Worm (Caenorhabditis elegans): ENCODE results near the gene R166.2.

Gene R166.2

DNA sequence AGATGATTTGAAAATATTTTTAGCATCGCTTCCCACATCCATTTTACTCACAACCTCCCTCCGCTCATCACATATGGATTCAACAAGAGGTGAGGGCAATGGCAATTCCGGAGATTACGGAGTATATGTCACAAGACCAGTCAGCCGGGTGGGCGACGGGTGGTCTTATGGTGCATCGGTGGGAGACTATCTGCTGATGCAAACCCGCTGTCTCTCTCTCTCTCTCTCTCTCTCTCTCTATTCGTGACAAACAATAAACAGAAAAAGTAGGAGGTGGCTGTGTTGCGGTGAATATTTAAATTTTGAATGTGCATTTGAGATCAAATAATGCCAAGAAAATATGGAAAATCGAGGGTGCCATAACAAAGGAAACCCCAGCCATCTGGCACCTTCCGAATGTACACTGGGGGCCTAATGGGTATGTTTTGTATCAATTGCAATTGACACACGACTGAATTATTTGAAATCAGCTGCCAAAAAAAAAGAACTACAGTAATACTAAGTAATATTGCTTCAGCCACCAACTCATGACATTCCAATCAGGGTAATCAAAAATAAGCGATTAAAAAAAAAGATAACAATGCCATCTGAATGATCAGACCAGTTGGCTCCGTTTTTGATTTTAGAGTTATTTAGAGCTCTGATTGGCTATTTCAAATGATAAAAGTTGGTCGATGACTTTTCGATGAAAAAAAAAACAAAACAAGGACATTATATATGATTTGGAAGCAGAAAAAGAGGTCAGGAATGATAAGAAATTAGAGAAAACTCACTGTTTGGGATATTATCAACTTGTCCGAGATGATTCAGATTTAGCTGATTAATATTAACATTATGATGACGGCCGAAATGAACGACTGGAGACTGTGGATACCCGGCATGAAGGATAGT lies 10.6 kb upstream of the R166.2 start:
- TF ChIP-seq M03D4.4 (tag; optimal IDR thresholded peaks at IDR 0.05) (peak; percentile 5), elt-1 (tag; optimal IDR thresholded peaks at IDR 0.05; ENCODE audit: borderline replicate concordance, insufficient read depth) (no peak), sptf-1 (tag; optimal IDR thresholded peaks at IDR 0.05) (peak; percentile 11), cnd-1 (tag; optimal IDR thresholded peaks at IDR 0.05) (peak; percentile 56), lsy-2 (tag; optimal IDR thresholded peaks at IDR 0.05) (no peak)

DNA sequence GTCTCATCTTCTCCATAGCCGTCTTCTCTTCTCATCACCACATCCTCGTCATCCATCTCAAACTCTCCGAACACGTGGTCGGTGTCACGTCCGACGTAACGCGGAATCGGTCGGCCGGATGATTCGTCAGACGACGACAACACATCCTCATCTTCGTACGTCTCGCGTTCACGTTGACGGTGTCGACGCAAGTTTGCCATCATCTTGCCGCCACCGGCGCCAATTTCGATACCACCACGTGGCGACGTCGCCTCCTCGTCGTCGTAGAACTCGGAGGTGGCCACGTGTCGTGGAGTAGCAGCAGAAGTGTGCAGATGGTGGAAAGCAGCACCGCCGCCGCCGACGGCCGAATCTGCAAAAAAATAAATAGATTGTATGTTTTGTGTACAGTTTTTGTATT lies 9.8 kb upstream of the R166.2 start:
- TF ChIP-seq nhr-12 (tag; optimal IDR thresholded peaks at IDR 0.05) (no peak), pha-4 (tag; optimal IDR thresholded peaks at IDR 0.05) (no peak), zip-8 (tag; optimal IDR thresholded peaks at IDR 0.05) (no peak), mab-5 (tag; optimal IDR thresholded peaks at IDR 0.05) (no peak), blmp-1 (tag; optimal IDR thresholded peaks at IDR 0.05) (no peak), ham-2 (GFP tag; optimal IDR thresholded peaks at IDR 0.05) (no peak), nhr-237 (tag; optimal IDR thresholded peaks at IDR 0.05) (no peak), ztf-11 (tag; optimal IDR thresholded peaks at IDR 0.05) (no peak), mls-2 (tag; optimal IDR thresholded peaks at IDR 0.05) (no peak), unc-39 (tag; optimal IDR thresholded peaks at IDR 0.05) (no peak)

DNA sequence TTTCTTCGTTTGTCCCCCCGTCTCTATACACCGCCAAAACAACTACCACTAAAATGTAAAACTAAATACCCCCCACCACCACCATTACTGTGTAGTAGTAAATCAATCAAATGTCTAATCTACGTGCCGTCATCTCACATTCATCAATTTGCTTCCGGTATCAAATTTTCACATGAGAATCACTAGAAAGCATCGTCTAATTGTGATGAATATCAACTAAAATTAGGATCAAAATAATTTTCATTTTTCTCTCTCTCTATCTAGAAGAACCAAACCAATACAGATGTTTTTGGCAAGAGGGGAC lies 9.3 kb upstream of the R166.2 start:
- TF ChIP-seq ces-1 (GFP tag; optimal IDR thresholded peaks at IDR 0.05) (no peak), ham-2 (GFP tag; optimal IDR thresholded peaks at IDR 0.05) (no peak), zip-8 (tag; optimal IDR thresholded peaks at IDR 0.05) (no peak), tbx-8 (GFP tag; optimal IDR thresholded peaks at IDR 0.05) (no peak), unc-39 (tag; optimal IDR thresholded peaks at IDR 0.05) (no peak), unc-62 (GFP tag; optimal IDR thresholded peaks at IDR 0.05) (peak; percentile 76)

DNA sequence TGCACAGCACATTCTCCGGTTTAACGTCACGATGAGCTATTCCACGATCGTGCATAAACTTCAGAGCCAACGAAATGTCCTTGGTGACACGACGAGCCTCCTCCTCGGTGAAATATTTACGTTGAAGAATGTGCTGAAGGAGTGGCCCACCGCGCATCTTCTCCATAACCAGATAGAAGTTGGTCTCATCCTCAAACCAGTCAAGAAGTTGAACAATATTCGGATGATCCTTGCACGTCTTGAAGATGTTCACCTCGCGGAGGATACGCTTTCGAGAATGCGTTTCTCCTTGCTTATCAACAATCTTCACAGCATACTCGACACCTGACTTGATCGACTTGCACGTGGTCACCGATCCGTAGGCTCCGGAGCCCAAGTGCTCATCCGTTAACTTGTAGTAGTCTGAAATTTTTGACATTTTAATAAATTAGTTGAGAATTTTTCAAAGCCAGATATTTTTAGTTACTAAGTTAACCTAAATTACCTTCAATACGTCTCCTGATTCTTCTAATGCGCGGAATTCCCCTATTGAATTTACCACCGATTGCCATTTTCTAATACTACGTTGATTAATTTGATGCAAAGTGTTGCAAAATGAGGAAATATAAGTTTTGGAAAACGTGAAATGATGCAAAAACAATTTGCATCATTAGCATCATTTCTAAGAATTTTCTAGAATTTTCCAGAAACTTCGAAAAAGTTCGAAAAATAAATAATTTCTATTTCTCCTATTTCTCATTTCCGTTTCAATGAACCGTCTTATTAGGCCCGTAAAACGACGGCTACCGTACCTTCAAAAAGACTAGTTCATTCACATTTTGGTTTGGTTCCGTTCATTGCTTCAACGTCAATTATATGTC lies 8.7 kb upstream of the R166.2 start:
- TF ChIP-seq nhr-76 (tag; optimal IDR thresholded peaks at IDR 0.05) (no peak), mls-2 (tag; optimal IDR thresholded peaks at IDR 0.05) (no peak), mep-1 (tag; optimal IDR thresholded peaks at IDR 0.05) (no peak), blmp-1 (tag; optimal IDR thresholded peaks at IDR 0.05) (no peak), nhr-28 (tag; optimal IDR thresholded peaks at IDR 0.05) (no peak), unc-62 (GFP tag; optimal IDR thresholded peaks at IDR 0.05) (no peak), hlh-1 (tag; optimal IDR thresholded peaks at IDR 0.05) (no peak), zip-8 (tag; optimal IDR thresholded peaks at IDR 0.05) (no peak), M03D4.4 (tag; optimal IDR thresholded peaks at IDR 0.05) (no peak), tbx-8 (GFP tag; optimal IDR thresholded peaks at IDR 0.05) (no peak), snpc-4 (tag; optimal IDR thresholded peaks at IDR 0.05) (no peak), elt-3 (tag; optimal IDR thresholded peaks at IDR 0.05) (no peak), sptf-1 (tag; optimal IDR thresholded peaks at IDR 0.05) (no peak), drap-1 (GFP tag; optimal IDR thresholded peaks at IDR 0.05) (no peak), elt-1 (tag; optimal IDR thresholded peaks at IDR 0.05; ENCODE audit: borderline replicate concordance, insufficient read depth) (no peak)

DNA sequence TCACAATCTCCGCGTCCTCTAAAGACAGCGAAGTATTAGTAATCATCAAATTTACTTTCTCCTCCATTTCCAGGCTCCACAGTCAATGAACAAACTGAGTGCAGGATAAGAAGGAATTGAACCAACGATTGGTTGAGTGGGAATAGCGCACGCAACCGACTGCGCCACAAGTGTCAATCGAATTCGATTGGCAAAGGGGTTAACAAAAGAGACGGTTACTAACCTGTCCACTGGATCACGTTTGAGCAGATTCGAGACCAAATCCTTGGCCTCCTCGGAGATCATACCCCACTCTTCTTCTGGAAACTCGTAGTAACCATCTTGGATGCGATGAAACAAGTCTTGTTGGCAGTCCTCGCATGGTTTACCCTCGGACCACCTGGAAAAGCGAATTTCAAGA lies 7.7 kb upstream of the R166.2 start:
- no peak for TF ChIP-seq lin-13 (tag; optimal IDR thresholded peaks at IDR 0.05)
- TF ChIP-seq nhr-12 (tag; optimal IDR thresholded peaks at IDR 0.05): no peak
- no peak for TF ChIP-seq ceh-43 (GFP tag; optimal IDR thresholded peaks at IDR 0.05)
- no peak for TF ChIP-seq cnd-1 (tag; optimal IDR thresholded peaks at IDR 0.05)
- TF ChIP-seq unc-39 (tag; optimal IDR thresholded peaks at IDR 0.05): no peak
- TF ChIP-seq mep-1 (tag; optimal IDR thresholded peaks at IDR 0.05): no peak
- TF ChIP-seq tbx-8 (GFP tag; optimal IDR thresholded peaks at IDR 0.05): peak; percentile 10
- TF ChIP-seq lin-32 (GFP tag; optimal IDR thresholded peaks at IDR 0.05): no peak
- no peak for TF ChIP-seq nhr-237 (tag; optimal IDR thresholded peaks at IDR 0.05)
- no peak for TF ChIP-seq zip-8 (tag; optimal IDR thresholded peaks at IDR 0.05)
- no peak for TF ChIP-seq unc-120 (tag; optimal IDR thresholded peaks at IDR 0.05; ENCODE audit: poor library complexity, severe bottlenecking)
- no peak for TF ChIP-seq nhr-2 (tag; optimal IDR thresholded peaks at IDR 0.05)
- no peak for TF ChIP-seq pha-4 (tag; optimal IDR thresholded peaks at IDR 0.05)
- no peak for TF ChIP-seq ceh-39 (tag; optimal IDR thresholded peaks at IDR 0.05)
- TF ChIP-seq blmp-1 (tag; optimal IDR thresholded peaks at IDR 0.05): no peak
- TF ChIP-seq sem-2 (GFP tag; optimal IDR thresholded peaks at IDR 0.05): peak; percentile 17
